Fruit fly (Drosophila melanogaster) whole organism, adult: Measurements from ENCODE around the gene tll.

Experiments used
- CG11617 ChIP-seq: fragments of 200-800 bp; sonication (Bioruptor generic); optimal IDR thresholded peaks from 2 replicates; lab custom pipeline; 2017; ENCODE audit warnings: mild to moderate bottlenecking, missing biosample characterization, missing genetic modification reagents, missing genetic modification characterization
- CG14711 ChIP-seq: fragments of 200-800 bp; sonication (Bioruptor generic); optimal IDR thresholded peaks from 2 replicates; lab custom pipeline; 2018; ENCODE audit warnings: missing biosample characterization, mild to moderate bottlenecking, missing genetic modification characterization, moderate library complexity
- CG1620 ChIP-seq: fragments of 200-800 bp; sonication (Bioruptor generic); optimal IDR thresholded peaks from 2 replicates; lab custom pipeline; 2016; ENCODE audit warnings: missing biosample characterization, missing genetic modification characterization
- CG5204 ChIP-seq: fragments of 200-800 bp; sonication (Bioruptor generic); optimal IDR thresholded peaks from 2 replicates; lab custom pipeline; 2016; ENCODE audit warnings: missing biosample characterization, missing genetic modification characterization
- CG7045 ChIP-seq: fragments of 200-800 bp; sonication (Bioruptor generic); optimal IDR thresholded peaks from 2 replicates; lab custom pipeline; 2017; ENCODE audit warnings: missing biosample characterization, mild to moderate bottlenecking, missing genetic modification characterization
- CG7101 ChIP-seq: fragments of 200-800 bp; sonication (Bioruptor generic); optimal IDR thresholded peaks from 2 replicates; lab custom pipeline; 2018; ENCODE audit warnings: missing biosample characterization, mild to moderate bottlenecking, missing genetic modification characterization, moderate library complexity
- Clk ChIP-seq: fragments of 200-800 bp; sonication (Bioruptor generic); optimal IDR thresholded peaks from 2 replicates; lab custom pipeline; 2017; ENCODE audit warnings: missing biosample characterization, missing genetic modification characterization
- Crg-1 ChIP-seq: fragments of 200-800 bp; sonication (Bioruptor generic); optimal IDR thresholded peaks from 2 replicates; lab custom pipeline; 2016; ENCODE audit warnings: missing biosample characterization, missing genetic modification characterization
- Mnt ChIP-seq: fragments of 200-800 bp; sonication (Bioruptor generic); optimal IDR thresholded peaks from 2 replicates; lab custom pipeline; 2016; ENCODE audit warnings: missing biosample characterization, mild to moderate bottlenecking, missing genetic modification characterization
- cic ChIP-seq: fragments of 200-800 bp; sonication (Bioruptor generic); optimal IDR thresholded peaks from 2 replicates; lab custom pipeline; 2017; ENCODE audit warnings: missing biosample characterization, mild to moderate bottlenecking, missing genetic modification characterization, moderate library complexity
- cnc ChIP-seq, 2 experiments: fragments of >200 bp; optimal IDR thresholded peaks; 2 replicates each; lab custom pipeline; 2017
- kay ChIP-seq: fragments of 200-800 bp; sonication (Bioruptor generic); peaks from one replicate; lab custom pipeline; 2016; ENCODE audit warnings: missing biosample characterization, missing genetic modification characterization, borderline replicate concordance
- pad ChIP-seq: fragments of 200-800 bp; sonication (Bioruptor generic); optimal IDR thresholded peaks from 3 replicates; lab custom pipeline; 2017; ENCODE audit warnings: missing biosample characterization, missing genetic modification characterization, mild to moderate bottlenecking, moderate library complexity, missing genetic modification reagents
- toe ChIP-seq: fragments of 200-800 bp; sonication (Bioruptor generic); optimal IDR thresholded peaks from 2 replicates; lab custom pipeline; 2016; ENCODE audit warnings: missing biosample characterization, missing genetic modification characterization

dm6 chr3R:30828433-30829034, 23.6 kb upstream of the tll start:
- TF ChIP-seq CG14711 = no peak
- no peak for TF ChIP-seq pad (GFP tag; lab: Kevin White, UChicago)
- no peak for TF ChIP-seq Clk
- no peak for TF ChIP-seq kay (GFP tag; lab: Kevin White, UChicago)
- no peak for TF ChIP-seq CG5204
- TF ChIP-seq CG7101 (tag; lab: Kevin White, UChicago) = no peak
- no peak for TF ChIP-seq CG1620 (GFP tag; lab: Kevin White, UChicago)
- no peak for TF ChIP-seq Mnt (GFP tag; lab: Kevin White, UChicago)
- no peak for TF ChIP-seq toe
- TF ChIP-seq cnc (optimal IDR thresholded peaks at IDR 0.05; lab: Kevin White, UChicago) = no peak
- no peak for TF ChIP-seq CG11617 (GFP tag; lab: Kevin White, UChicago)
- TF ChIP-seq Crg-1 (GFP tag; lab: Kevin White, UChicago) = no peak
- TF ChIP-seq CG7045 = no peak
- no peak for TF ChIP-seq cic
